Worm (Caenorhabditis elegans) whole organism, dauer: Measurements from ENCODE around the gene srt-52.

Experiments used
- unc-62 ChIP-seq: sonication (generic microtip); optimal IDR thresholded peaks from 2 replicates; lab custom pipeline; 2017; ENCODE audit warnings: missing biosample characterization, missing genetic modification reagents, missing genetic modification characterization

Gene srt-52

DNA sequence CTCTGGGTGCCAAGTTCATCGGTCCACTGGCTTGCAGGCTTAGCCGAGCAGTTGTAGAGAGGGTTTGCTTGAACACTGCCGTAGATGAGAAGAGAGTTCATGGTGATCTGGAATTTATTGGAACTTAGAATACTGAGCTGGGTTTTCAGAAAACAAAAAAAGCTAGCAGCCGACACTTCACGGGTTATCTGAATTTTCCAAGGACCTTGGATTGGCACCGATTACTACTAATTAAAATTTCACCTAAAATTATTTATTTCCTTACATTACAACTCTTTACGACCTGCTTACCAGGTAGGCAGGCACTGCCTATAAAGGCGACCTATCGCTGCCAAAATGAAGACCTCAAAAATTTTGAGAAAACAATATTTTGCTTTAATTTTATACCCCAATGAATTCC, at the start of gene srt-52:
Gene srt-52, minus strand, starts transcription at position 101 of the 400 bp plus-strand sequence.
- no peak for TF ChIP-seq unc-62 (GFP tag; lab: Kevin White, UChicago)

DNA sequence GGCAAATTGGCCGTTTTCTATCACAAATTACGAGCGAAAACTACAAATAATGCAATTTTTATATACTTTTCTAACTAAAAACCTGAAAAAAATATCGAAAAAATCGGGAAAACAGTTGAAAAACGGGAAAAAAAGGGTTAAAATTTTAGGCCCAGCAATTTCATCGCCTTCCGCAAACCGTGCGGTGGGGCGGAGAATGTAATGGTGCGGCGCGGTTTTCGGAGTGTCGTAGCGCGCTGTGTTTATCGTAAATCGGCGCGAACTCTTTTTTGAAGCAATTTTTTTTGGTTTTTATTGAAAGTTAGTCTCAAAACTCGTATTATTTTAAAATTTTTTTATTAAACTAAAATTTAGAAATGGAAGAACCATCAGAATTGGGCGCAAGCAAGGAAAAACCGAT, 48.6 kb upstream of the srt-52 start, which contains the start of gene picd-1:
Gene picd-1, plus strand, starts transcription at position 352 of the 400 bp plus-strand sequence.
- TF ChIP-seq unc-62 (GFP tag; lab: Kevin White, UChicago), result no peak

DNA sequence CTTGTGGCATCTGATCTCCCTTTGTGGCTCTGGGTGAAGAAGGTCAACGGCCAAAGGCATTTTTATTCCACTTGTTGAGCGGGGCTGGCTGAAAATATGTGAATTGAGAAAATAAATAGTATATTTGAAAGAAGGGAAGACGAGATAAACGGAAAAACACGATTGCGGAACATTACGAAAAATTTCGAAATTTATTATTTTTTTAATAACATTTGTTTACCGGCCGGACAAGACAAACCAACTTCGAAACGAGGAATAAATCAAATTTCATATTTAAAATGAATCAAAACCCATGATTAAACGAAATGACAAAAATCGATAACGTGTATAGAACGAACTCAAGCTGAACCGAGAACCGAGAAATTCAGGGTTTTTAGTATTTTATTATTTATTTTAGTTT, 48.1 kb upstream of the srt-52 start, which contains the start of gene rps-27:
Gene rps-27, minus strand, starts transcription at position 101 of the 400 bp plus-strand sequence.
- no peak for TF ChIP-seq unc-62 (GFP tag; lab: Kevin White, UChicago)

DNA sequence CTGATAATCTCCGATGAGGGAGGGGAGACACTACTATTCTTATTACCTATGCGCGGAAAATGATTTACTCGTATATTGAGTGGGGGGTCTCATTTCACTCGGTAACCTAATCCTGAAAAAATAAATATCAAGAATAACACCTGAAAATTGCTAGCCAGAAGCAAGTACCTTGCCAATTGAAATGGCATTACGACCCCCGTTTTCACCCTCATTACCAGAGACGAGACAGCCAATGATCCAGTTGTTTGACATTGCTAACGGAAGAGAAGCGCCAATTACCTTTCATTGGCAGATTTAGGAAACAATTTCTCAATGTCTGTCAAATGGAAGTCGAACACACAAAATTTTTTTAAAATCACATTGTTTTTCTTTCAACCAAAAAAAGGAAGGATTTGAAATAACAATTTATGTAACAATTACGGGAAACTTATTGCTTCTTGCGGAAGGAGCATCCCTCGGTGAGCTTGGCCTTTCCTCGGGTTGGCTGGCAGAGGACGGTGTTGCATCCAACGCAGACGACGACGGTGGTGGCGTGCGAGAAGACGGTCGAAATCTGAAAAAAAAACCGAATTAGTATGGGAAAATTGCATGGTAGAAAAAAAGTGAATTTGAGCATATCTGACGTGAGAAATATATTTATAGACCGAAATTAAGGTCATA, 47.3 kb upstream of the srt-52 start:
- no peak for TF ChIP-seq unc-62 (GFP tag; lab: Kevin White, UChicago)

DNA sequence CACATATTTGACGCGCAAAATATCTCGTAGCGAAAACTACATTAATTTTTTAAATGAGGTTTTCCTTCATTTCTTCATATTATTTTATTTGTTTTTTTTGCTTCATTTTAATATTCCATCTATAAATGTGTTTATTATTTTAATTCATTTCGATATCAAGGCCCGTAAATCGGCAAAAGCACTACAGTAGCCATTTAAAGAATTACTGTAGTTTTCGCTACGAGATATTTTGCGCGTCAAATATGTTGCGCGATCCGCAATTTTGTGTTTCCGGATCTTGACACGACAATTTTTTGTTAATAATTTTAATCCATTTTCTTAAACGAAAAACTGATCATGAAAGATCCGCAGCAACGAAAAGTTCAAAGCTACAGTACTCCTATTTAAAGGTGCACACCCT, 46.3 kb upstream of the srt-52 start:
- no peak for TF ChIP-seq unc-62 (GFP tag; lab: Kevin White, UChicago)

DNA sequence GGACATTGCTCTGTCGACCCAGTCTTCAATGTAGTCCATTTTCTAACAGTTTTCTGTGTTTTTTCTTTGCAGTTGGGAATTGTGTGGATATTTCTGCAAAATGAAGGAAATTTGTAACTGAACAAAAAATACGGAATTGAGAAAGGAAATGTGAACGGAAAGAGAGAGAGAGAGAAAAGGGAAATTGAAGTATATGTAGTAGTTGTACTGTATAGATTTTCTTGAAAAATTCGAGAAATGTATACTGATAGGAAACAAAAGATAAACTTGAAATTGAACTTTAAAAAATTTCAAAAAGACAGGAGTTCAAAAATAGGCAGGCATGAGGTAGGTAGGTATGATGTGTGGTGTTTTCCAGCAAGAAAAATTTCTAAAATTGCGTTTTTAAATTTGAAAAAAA, 27.9 kb upstream of the srt-52 start, which contains the start of gene daam-1:
Gene daam-1, minus strand, starts transcription at position 101 of the 400 bp plus-strand sequence.
- no peak for TF ChIP-seq unc-62 (GFP tag; lab: Kevin White, UChicago)

DNA sequence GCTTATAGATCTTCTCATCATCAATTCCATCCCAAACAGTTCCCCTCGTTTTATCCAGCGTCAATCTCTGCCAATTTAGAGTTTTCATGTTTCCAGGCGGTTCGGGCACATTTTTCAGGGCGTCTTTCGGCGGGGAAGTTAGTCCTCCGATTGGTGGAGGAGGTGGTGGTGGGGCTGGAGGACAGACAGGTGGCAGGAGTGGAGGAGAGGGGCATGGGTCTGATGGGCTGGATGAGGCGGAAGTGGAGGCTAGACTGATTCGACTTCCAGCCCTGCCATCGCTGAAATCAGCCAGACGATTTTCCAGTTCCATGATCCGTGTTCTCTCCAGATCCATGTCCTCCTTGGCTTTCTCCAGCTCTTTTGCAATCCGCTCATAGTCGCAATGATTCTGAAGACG, 12.3 kb upstream of the srt-52 start:
- TF ChIP-seq unc-62 (GFP tag; lab: Kevin White, UChicago), result no peak

DNA sequence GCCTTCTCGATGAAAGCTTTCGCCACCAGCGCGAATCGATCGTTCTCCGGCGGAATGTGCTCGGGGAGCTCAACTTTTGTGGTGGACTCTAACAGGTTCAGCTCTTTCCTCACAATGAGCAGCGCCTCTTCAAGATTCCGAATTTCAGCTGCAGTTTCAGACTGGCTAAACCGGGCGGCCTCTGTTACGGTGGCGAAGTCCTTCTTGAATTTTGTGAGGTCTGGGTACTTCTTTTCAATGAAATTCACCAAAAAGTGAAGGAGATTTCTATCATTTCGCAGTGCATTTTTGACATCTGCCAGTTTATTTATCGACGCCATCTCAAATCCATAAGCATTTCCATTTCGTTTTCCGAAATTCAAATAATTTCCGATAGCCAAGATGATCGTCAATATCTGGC, 10.7 kb upstream of the srt-52 start:
- TF ChIP-seq unc-62 (GFP tag; lab: Kevin White, UChicago), result no peak

DNA sequence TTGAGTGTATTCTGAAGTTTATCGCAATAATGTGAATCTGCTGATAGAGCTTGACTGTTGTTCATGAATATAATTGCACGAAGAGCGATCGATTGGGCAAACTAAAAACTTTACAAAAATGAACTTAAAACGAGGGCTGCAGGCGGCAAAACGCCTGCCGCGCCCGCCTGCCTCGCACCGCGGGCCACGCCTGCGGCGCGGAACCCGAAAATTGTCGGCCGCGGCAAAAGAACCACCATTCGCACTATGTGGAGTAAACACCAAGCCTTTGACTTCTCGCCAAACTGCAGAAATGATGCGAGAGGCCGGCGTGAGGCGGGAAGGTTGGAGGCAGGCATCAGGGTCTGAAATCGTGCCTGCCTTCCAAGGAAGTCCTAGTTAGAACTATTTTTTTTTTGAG, 8.0 kb upstream of the srt-52 start:
- no peak for TF ChIP-seq unc-62 (GFP tag; lab: Kevin White, UChicago)

DNA sequence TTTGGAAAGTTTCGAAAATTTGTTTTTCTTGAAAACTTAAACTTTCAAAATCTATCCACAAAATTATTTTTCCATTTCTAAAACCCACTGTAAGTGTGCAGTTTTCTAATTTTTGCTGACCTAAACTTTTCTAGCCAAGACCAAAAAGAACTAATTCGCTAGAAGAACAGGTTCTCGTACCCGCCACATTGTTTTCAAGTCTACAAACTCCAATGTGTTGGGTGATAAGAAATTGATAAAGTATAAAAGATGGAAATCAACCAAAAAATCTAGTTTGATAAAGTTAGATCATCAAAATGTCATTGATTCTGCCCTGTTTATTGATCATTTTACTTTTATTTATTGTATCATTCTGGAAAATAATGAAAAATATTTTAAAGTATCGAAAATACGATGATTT, 3.1 kb upstream of the srt-52 start, which contains the start of gene cyp-29A3:
Gene cyp-29A3, plus strand, starts transcription at position 269 of the 400 bp plus-strand sequence.
- no peak for TF ChIP-seq unc-62 (GFP tag; lab: Kevin White, UChicago)

DNA sequence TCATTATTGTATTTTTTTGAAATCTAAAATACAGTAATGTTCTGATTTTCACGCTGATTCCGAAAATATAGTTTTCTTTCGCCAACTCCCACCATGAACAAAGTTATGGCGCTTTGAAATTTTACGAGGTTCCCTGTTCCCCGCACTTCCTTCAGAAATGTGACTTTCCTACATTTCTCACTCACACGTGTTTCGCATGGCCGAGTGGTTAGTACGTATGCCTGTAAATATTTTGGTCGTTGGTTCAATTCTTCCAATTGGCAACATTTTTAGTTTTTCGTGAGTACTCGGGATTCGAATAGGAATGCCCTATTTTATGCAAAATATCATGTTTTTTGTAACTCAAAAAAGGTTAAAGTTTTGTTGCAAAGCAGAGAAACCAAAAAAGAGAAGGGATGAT, 2.6 kb downstream of the srt-52 start:
- TF ChIP-seq unc-62 (GFP tag; lab: Kevin White, UChicago), result no peak

DNA sequence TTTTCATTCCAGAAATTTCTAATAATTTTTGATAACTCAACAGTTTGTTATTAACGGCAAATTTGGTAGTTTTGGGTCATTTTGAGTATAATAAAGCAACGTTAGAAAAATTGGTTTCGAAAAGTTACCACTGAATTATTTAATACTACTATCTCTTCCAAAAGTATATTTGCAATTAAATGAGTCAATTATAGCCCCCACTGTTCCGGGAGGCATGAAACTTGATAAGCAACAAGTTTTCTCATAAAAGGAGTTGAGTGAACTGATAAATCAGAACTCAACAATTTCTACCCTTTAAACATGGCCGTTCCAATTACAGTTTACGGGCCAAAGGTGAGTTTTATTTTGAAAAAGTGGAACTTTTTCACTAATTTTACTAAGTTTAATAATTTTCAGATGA, 7.2 kb downstream of the srt-52 start, which contains the start of gene B0348.1:
Gene B0348.1, plus strand, starts transcription at position 301 of the 400 bp plus-strand sequence.
- TF ChIP-seq unc-62 (GFP tag; lab: Kevin White, UChicago), result no peak

DNA sequence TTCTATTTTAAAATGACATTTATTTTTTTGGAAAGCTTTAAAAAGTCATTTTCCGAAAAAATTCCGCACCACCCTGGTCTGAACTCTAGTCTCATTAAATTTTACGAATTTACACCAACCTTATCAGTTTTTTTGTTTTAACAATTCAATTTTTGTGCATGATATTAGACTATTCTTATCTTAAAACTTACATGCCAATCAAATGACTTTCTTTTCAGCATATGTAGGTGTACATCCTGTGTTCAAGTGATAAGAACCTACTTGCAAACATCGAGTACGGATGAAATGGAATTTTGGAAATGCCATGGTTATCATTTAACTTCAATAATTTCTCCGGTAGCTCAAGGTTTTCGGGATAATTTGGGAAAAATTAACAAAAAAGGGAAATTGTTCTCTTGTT, 8.0 kb downstream of the srt-52 start:
- no peak for TF ChIP-seq unc-62 (GFP tag; lab: Kevin White, UChicago)

DNA sequence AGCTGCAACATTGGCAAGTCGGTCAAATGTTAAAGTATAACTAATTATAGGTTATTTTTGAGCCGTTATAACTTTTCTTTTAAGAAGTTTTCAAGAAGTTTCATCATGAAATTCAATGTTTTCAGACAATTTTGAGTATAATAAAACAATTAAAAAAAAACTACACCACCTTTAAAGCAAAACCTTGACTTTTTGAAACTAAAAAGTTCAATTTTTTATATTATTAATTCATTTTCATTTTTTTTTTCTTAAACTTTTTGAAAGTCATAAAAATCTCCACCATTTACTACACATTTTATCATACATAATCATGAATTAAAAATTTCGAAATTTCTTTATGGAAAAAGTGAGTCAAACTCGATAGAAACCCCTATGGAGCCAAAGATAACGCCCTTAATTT, 10.8 kb downstream of the srt-52 start, which contains the start of gene B0348.2:
Gene B0348.2, plus strand, starts transcription at position 301 of the 400 bp plus-strand sequence.
- TF ChIP-seq unc-62 (GFP tag; lab: Kevin White, UChicago), result no peak

DNA sequence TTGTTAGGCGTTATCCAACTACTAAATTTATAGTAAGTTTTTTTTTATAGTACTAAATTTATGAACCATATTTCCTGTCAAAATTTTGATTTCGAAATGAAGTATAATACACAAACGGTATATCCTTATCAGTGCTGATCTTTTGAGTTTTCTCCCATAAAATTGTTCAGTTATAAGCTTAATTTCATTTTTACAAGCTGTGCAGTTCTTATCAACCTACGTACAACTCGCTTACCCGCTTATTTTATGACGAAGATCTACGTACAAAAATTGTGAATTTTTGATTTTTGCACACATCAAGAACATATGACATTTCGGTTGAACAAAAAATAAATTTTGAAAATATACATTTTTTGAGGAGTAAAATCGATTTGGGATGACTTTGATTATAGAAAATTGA, 11.8 kb downstream of the srt-52 start:
- no peak for TF ChIP-seq unc-62 (GFP tag; lab: Kevin White, UChicago)

DNA sequence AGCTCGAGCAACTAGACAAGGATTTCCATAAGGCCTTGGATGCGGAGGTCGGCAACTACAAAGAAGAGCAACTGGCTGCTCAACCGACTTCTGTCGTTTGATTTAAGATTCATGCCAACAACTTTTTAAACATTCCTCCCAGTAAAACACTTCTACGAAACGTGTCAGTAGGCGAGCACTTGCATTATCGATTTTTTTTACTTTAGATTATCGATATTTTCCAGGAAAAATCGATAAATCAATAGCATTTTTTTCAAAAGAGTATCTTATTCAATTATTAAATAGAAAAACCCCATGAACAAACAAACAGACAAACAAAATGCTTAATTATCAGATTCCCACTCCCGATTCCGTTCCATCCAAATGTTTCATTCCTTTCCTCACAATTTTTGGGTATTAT, 12.8 kb downstream of the srt-52 start:
- TF ChIP-seq unc-62 (GFP tag; lab: Kevin White, UChicago), result no peak

DNA sequence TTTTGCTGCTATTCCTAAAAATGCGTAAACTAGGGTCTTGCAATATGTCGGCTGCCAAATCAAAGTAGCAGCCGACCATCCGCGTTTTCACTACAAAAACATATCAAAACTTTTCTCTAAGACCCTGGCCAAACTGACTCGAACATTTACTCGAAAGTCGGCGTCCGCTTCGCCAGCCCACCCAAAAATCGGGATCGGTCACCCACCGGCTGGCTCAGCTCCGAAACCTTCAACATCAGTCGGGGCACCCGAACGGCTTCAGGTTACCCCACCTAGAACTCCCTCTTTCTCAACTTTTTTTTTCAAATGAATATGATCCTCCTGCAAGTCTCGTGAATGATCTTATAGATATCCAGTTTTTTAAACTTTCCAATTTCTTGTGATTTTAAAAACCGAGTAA, 18.1 kb downstream of the srt-52 start:
- no peak for TF ChIP-seq unc-62 (GFP tag; lab: Kevin White, UChicago)
